Worm (Caenorhabditis elegans) whole organism, L1 larva: Measurements from ENCODE around the gene bcl-11.

Experiments
- F16B12.6 ChIP-seq: fragments of 150-350 bp; optimal IDR thresholded peaks from 2 replicates; lab custom pipeline; 2014; ENCODE audit warnings: missing biosample characterization, missing genetic modification characterization
- ces-1 ChIP-seq: fragments of 150-350 bp; optimal IDR thresholded peaks from 2 replicates; lab custom pipeline; 2014; ENCODE audit warnings: missing biosample characterization, missing genetic modification reagents, missing genetic modification characterization
- fkh-8 ChIP-seq: sonication (generic microtip); optimal IDR thresholded peaks from 2 replicates; lab custom pipeline; 2016; ENCODE audit warnings: mild to moderate bottlenecking, missing genetic modification characterization, missing compliant biosample characterization
- hlh-17 ChIP-seq: fragments of 200-800 bp; sonication (Bioruptor generic); optimal IDR thresholded peaks from 2 replicates; lab custom pipeline; 2018; ENCODE audit warnings: missing genetic modification characterization, mild to moderate bottlenecking, missing compliant biosample characterization, moderate library complexity, borderline replicate concordance
- nhr-12 ChIP-seq: sonication (generic microtip); optimal IDR thresholded peaks from 2 replicates; lab custom pipeline; 2017; ENCODE audit warnings: missing biosample characterization, missing genetic modification characterization
- snpc-4 ChIP-seq: fragments of 150-350 bp; optimal IDR thresholded peaks from 2 replicates; lab custom pipeline; 2014; ENCODE audit warnings: missing biosample characterization, missing genetic modification characterization
- swsn-7 ChIP-seq: sonication (generic microtip); optimal IDR thresholded peaks from 2 replicates; lab custom pipeline; 2016; ENCODE audit warnings: missing genetic modification characterization, missing compliant biosample characterization

DNA sequence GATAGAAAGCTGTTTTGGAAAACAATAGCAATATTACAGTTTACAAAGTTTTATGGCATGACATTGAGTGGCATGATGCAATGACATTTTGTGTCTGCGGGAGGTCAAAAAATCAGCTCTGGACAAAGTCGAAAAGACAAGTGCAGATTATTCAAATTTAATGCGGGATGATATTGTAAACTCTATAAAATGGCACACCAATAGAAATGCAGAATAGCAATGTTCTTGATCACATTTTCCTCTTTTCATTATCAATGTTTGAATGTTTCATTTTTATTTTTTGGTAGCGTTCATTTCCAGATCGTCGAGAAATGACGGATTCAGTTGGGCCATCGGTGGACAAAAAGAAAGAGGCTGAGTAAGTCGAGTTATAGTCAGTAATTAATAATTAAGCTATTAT, 26.9 kb upstream of the bcl-11 start, which contains the start of gene T28C12.2:
- no peak for TF ChIP-seq swsn-7
- no peak for TF ChIP-seq nhr-12 (tag; lab: Kevin White, UChicago)
- no peak for TF ChIP-seq F16B12.6
- no peak for TF ChIP-seq ces-1
- no peak for TF ChIP-seq hlh-17 (GFP tag; lab: Kevin White, UChicago)
- TF ChIP-seq fkh-8 (tag; lab: Kevin White, UChicago) = no peak
- no peak for TF ChIP-seq snpc-4
